Fruit fly (Drosophila melanogaster) whole organism, embryonic: ENCODE results near the gene sdk.

Experiments
- CG10979 ChIP-seq: fragments of 200-800 bp; sonication (Bioruptor generic); optimal IDR thresholded peaks from 2 replicates; lab custom pipeline; 2018; ENCODE audit warnings: missing biosample characterization, mild to moderate bottlenecking, missing genetic modification characterization, moderate library complexity
- CG17829 ChIP-seq: fragments of 200-800 bp; optimal IDR thresholded peaks from 2 replicates; lab custom pipeline; 2019; ENCODE audit warnings: missing biosample characterization, mild to moderate bottlenecking, missing genetic modification characterization, moderate library complexity
- CG1792 ChIP-seq: fragments of 200-800 bp; sonication (Bioruptor generic); optimal IDR thresholded peaks from 2 replicates; lab custom pipeline; 2016; ENCODE audit warnings: missing biosample characterization, missing genetic modification characterization
- CG32772 ChIP-seq: fragments of 200-800 bp; sonication (Bioruptor generic); IDR thresholded peaks from 2 replicates; pipeline ENCODE4 v1.3.6; 2022; ENCODE audit warnings: missing biosample characterization, missing genetic modification characterization
- CG3726 ChIP-seq: fragments of 200-800 bp; sonication (Bioruptor generic); IDR thresholded peaks from 3 replicates; pipeline ENCODE4, ENCODE4 v1.3.6; 2022; ENCODE audit warnings: missing biosample characterization, missing genetic modification characterization
- CG8944 ChIP-seq: fragments of 200-800 bp; sonication (Bioruptor generic); optimal IDR thresholded peaks from 3 replicates; lab custom pipeline; 2016; ENCODE audit warnings: missing biosample characterization, missing genetic modification characterization
- Rfx ChIP-seq: fragments of 200-800 bp; sonication (Bioruptor generic); IDR thresholded peaks from 2 replicates; pipeline ENCODE4 v1.3.6; 2022; ENCODE audit warnings: missing biosample characterization, missing genetic modification characterization
- Scr ChIP-seq: fragments of 200-800 bp; sonication (Bioruptor generic); IDR thresholded peaks from 2 replicates; pipeline ENCODE4 v1.3.6; 2022; ENCODE audit warnings: missing biosample characterization, missing genetic modification characterization; ENCODE audit not compliant: partially characterized antibody
- Sry-β ChIP-seq: fragments of 200-800 bp; sonication (Bioruptor generic); optimal IDR thresholded peaks from 2 replicates; lab custom pipeline; 2018; ENCODE audit warnings: missing biosample characterization, mild to moderate bottlenecking, missing genetic modification characterization, moderate library complexity
- unpg ChIP-seq: fragments of 200-800 bp; sonication (Bioruptor generic); optimal IDR thresholded peaks from 3 replicates; lab custom pipeline; 2018; ENCODE audit warnings: missing biosample characterization, mild to moderate bottlenecking, missing genetic modification characterization, moderate library complexity

dm6 chrX:710914-711313 is 24.3 kb downstream of the sdk start:
- TF ChIP-seq CG1792 (GFP tag; lab: Kevin White, UChicago): no peak
- TF ChIP-seq CG8944: no peak
- no peak for TF ChIP-seq CG3726 (GFP tag; lab: Robert Waterston, UW)
- TF ChIP-seq CG17829 (tag; lab: Kevin White, UChicago): no peak
- TF ChIP-seq CG32772 (GFP tag; lab: Robert Waterston, UW): no peak
- TF ChIP-seq Rfx (GFP tag; lab: Robert Waterston, UW): no peak
- no peak for TF ChIP-seq Sry-β (GFP tag; lab: Kevin White, UChicago)
- TF ChIP-seq Scr (GFP tag; lab: Robert Waterston, UW): no peak
- TF ChIP-seq unpg (GFP tag; lab: Kevin White, UChicago): no peak
- no peak for TF ChIP-seq CG10979 (tag; lab: Kevin White, UChicago)
